Worm (Caenorhabditis elegans) whole organism, late embryonic: Measurements from ENCODE around the gene R52.4.

ENCODE experiments used
- C08G9.2 ChIP-seq: sonication (generic microtip); optimal IDR thresholded peaks from 2 replicates; lab custom pipeline; 2016; ENCODE audit warnings: mild to moderate bottlenecking, missing genetic modification characterization, moderate library complexity, missing compliant biosample characterization
- C38D4.7 ChIP-seq: fragments of 200-800 bp; sonication (Bioruptor generic); optimal IDR thresholded peaks from 2 replicates; lab custom pipeline; 2018; ENCODE audit warnings: mild to moderate bottlenecking, missing genetic modification characterization, moderate library complexity, missing compliant biosample characterization
- ceh-24 ChIP-seq: sonication (generic microtip); optimal IDR thresholded peaks from 2 replicates; lab custom pipeline; 2016; ENCODE audit warnings: mild to moderate bottlenecking, missing genetic modification characterization, missing compliant biosample characterization
- ceh-6 ChIP-seq: fragments of 200-800 bp; sonication (Bioruptor generic); optimal IDR thresholded peaks from 2 replicates; lab custom pipeline; 2018; ENCODE audit warnings: mild to moderate bottlenecking, missing genetic modification characterization, missing compliant biosample characterization
- dmd-4 ChIP-seq: sonication (generic microtip); optimal IDR thresholded peaks from 2 replicates; lab custom pipeline; 2016; ENCODE audit warnings: borderline replicate concordance, missing genetic modification characterization, missing compliant biosample characterization
- hlh-15 ChIP-seq: sonication (generic microtip); optimal IDR thresholded peaks from 2 replicates; lab custom pipeline; 2016; ENCODE audit warnings: missing genetic modification characterization, missing compliant biosample characterization
- pat-9 ChIP-seq: fragments of 200-800 bp; sonication (Bioruptor generic); optimal IDR thresholded peaks from 2 replicates; lab custom pipeline; 2018; ENCODE audit warnings: mild to moderate bottlenecking, missing genetic modification characterization, moderate library complexity, missing compliant biosample characterization
- syd-9 ChIP-seq: sonication (generic microtip); optimal IDR thresholded peaks from 2 replicates; lab custom pipeline; 2016; ENCODE audit warnings: mild to moderate bottlenecking, missing genetic modification characterization, moderate library complexity, missing compliant biosample characterization

DNA sequence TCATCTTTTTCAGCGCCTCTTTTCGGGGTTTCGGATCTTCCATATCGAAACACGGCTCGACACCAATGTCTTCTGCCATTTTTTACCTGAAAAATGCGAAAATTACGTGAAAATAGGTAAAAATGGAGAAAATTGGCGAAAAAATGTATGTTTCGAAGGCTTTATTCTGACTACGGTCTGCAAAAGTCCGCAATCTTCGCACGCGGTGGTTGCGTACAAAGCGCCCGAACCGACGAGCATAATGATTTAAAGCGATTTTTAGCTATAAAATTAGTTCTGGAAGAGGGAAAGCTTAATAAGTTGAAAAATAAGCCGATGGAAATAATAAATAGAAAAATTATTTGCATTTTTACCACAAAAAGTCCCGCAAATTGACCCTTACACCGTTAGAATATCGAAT lies 49.2 kb downstream of the R52.4 start, which contains the start of gene F07E5.5:
- TF ChIP-seq pat-9 (tag; lab: Kevin White, UChicago) (no peak), hlh-15 (tag; lab: Kevin White, UChicago) (no peak), C38D4.7 (GFP tag; lab: Kevin White, UChicago) (no peak), dmd-4 (tag; lab: Kevin White, UChicago) (no peak), ceh-6 (GFP tag; lab: Kevin White, UChicago) (no peak), syd-9 (tag; lab: Kevin White, UChicago) (no peak), C08G9.2 (tag; lab: Kevin White, UChicago) (no peak), ceh-24 (tag; lab: Kevin White, UChicago) (no peak)
